Fruit fly (Drosophila melanogaster): ENCODE results near the gene CG12985.

Gene CG12985

dm6 chrX:17850179-17850578, 33.3 kb upstream of the CG12985 start, which contains the start of the genes CG15814 and Spt7 (continued):
- TF ChIP-seq Sox100B (GFP tag; optimal IDR thresholded peaks at IDR 0.05): no peak
- TF ChIP-seq z (GFP tag; IDR thresholded peaks at IDR 0.05): no peak
- no peak for TF ChIP-seq ase (GFP tag; IDR thresholded peaks at IDR 0.05)
- no peak for TF ChIP-seq CG18476 (GFP tag; optimal IDR thresholded peaks at IDR 0.05)
- peak; percentile 58 for TF ChIP-seq E2f2 (GFP tag; IDR thresholded peaks at IDR 0.05)
- peak; percentile 20 for TF ChIP-seq CG13624 (GFP tag; optimal IDR thresholded peaks at IDR 0.05)
- TF ChIP-seq h (optimal IDR thresholded peaks at IDR 0.05): no peak
- peak; percentile 87 for TF ChIP-seq unc-4 (GFP tag; IDR thresholded peaks at IDR 0.05; ENCODE audit: partially characterized antibody)
- TF ChIP-seq crp (GFP tag; optimal IDR thresholded peaks at IDR 0.05): peak; percentile 70 to 95
- peak; percentile 49 for TF ChIP-seq phol (tag; optimal IDR thresholded peaks at IDR 0.05)
- peak; percentile 54 for TF ChIP-seq CG9797 (GFP tag; optimal IDR thresholded peaks at IDR 0.05)
- peak; percentile 73 for TF ChIP-seq CG4617 (GFP tag; optimal IDR thresholded peaks at IDR 0.05; ENCODE audit: borderline replicate concordance)
- TF ChIP-seq CG13894 (tag; optimal IDR thresholded peaks at IDR 0.05): no peak
- TF ChIP-seq CG30403 (GFP tag; optimal IDR thresholded peaks at IDR 0.05): no peak
- TF ChIP-seq B-H1 (GFP tag; IDR thresholded peaks at IDR 0.05): peak; percentile 11; the same call in 1 of the 3 replicates
- no peak for TF ChIP-seq CG31224 (GFP tag; IDR thresholded peaks at IDR 0.05)
- TF ChIP-seq CG2202 (tag; optimal IDR thresholded peaks at IDR 0.05): no peak
- no peak for TF ChIP-seq CG1647 (GFP tag; optimal IDR thresholded peaks at IDR 0.05)
- peak; percentile 84 for TF ChIP-seq Opbp (GFP tag; IDR thresholded peaks at IDR 0.05; ENCODE audit: partially characterized antibody)
- no peak for TF ChIP-seq slou (GFP tag; optimal IDR thresholded peaks at IDR 0.05)
- peak; percentile 21 for TF ChIP-seq HLH54F (GFP tag; optimal IDR thresholded peaks at IDR 0.05)
- peak; percentile 40 for TF ChIP-seq sug (tag; optimal IDR thresholded peaks at IDR 0.05)
- peak; percentile 40 for TF ChIP-seq NC2β (GFP tag; optimal IDR thresholded peaks at IDR 0.05)
- TF ChIP-seq CG3838 (GFP tag; optimal IDR thresholded peaks at IDR 0.05): peak; percentile 15
- peak; percentile 4 for TF ChIP-seq Bteb2 (GFP tag; optimal IDR thresholded peaks at IDR 0.05)
- peak; percentile 96 for TF ChIP-seq MBD-R2 (GFP tag; IDR thresholded peaks at IDR 0.05)
- peak; percentile 11 for TF ChIP-seq dmrt11E (tag; optimal IDR thresholded peaks at IDR 0.05)
- TF ChIP-seq vvl (GFP tag; IDR thresholded peaks at IDR 0.05): peak; percentile 18; the same call in 1 of the 2 replicates
- no peak for TF ChIP-seq CG14965 (GFP tag; optimal IDR thresholded peaks at IDR 0.05; ENCODE audit: borderline replicate concordance)
- no peak for TF ChIP-seq pita (GFP tag; optimal IDR thresholded peaks at IDR 0.05)
- no peak for TF ChIP-seq esg (GFP tag; conservative IDR thresholded peaks at IDR 0.05)
- peak; percentile 26 for TF ChIP-seq slp2 (GFP tag; optimal IDR thresholded peaks at IDR 0.05)
- peak; percentile 48 for TF ChIP-seq CG13296 (GFP tag; optimal IDR thresholded peaks at IDR 0.05)
- no peak for TF ChIP-seq fd96Cb (tag; optimal IDR thresholded peaks at IDR 0.05)
- TF ChIP-seq trh (GFP tag; optimal IDR thresholded peaks at IDR 0.05): no peak
- TF ChIP-seq Blimp-1 (GFP tag; optimal IDR thresholded peaks at IDR 0.05): no peak
- TF ChIP-seq Usf (GFP tag; optimal IDR thresholded peaks at IDR 0.05): no peak
- peak; percentile 85 for TF ChIP-seq CG15514 (GFP tag; optimal IDR thresholded peaks at IDR 0.05)
- TF ChIP-seq CG13775 (GFP tag; optimal IDR thresholded peaks at IDR 0.05): peak; percentile 17
- TF ChIP-seq org-1 (GFP tag; optimal IDR thresholded peaks at IDR 0.05): no peak
- peak; percentile 87 for TF ChIP-seq knrl (GFP tag; IDR thresholded peaks at IDR 0.05; ENCODE audit: partially characterized antibody)
- peak; percentile 6 for TF ChIP-seq CG18262 (tag; optimal IDR thresholded peaks at IDR 0.05)
- TF ChIP-seq ci (GFP tag; IDR thresholded peaks at IDR 0.05): peak; percentile 26; the same call in 1 of the 3 replicates
- TF ChIP-seq HmgZ (tag; optimal IDR thresholded peaks at IDR 0.05): peak; percentile 84
- TF ChIP-seq en (GFP tag; optimal IDR thresholded peaks at IDR 0.05): no peak
- no peak for TF ChIP-seq CG3281 (GFP tag; optimal IDR thresholded peaks at IDR 0.05)
- no peak for TF ChIP-seq CG2875 (GFP tag; optimal IDR thresholded peaks at IDR 0.05)
- no peak for TF ChIP-seq Hmr (GFP tag; optimal IDR thresholded peaks at IDR 0.05)
- TF ChIP-seq CG16863 (GFP tag; optimal IDR thresholded peaks at IDR 0.05): peak; percentile 30
- no peak for TF ChIP-seq oc (tag; optimal IDR thresholded peaks at IDR 0.05)
- no peak for TF ChIP-seq Hr3 (GFP tag; optimal IDR thresholded peaks at IDR 0.05)

All from whole organism, embryonic.